Fruit fly (Drosophila melanogaster) whole organism, embryonic: ENCODE measurements around the gene mask.

Experiments
- CG10654 ChIP-seq: fragments of 200-800 bp; sonication (Bioruptor generic); optimal IDR thresholded peaks from 2 replicates; lab custom pipeline; 2016; ENCODE audit warnings: missing biosample characterization, missing genetic modification characterization
- CG11456 ChIP-seq: fragments of 200-800 bp; sonication (Bioruptor generic); IDR thresholded peaks from 3 replicates; pipeline ENCODE4 v1.3.6; 2022; ENCODE audit warnings: missing biosample characterization, missing genetic modification characterization
- CG11723 ChIP-seq: fragments of 200-800 bp; sonication (Bioruptor generic); optimal IDR thresholded peaks from 2 replicates; lab custom pipeline; 2017; ENCODE audit warnings: missing biosample characterization, mild to moderate bottlenecking, missing genetic modification characterization
- CG12391 ChIP-seq: fragments of 200-800 bp; sonication (Bioruptor generic); optimal IDR thresholded peaks from 3 replicates; lab custom pipeline; 2018; ENCODE audit warnings: missing biosample characterization, mild to moderate bottlenecking, missing genetic modification characterization, moderate library complexity
- CG16813 ChIP-seq: fragments of 200-800 bp; sonication (Bioruptor generic); IDR thresholded peaks from 3 replicates; pipeline ENCODE4 v1.3.6; 2022; ENCODE audit warnings: missing biosample characterization, missing genetic modification characterization; ENCODE audit not compliant: partially characterized antibody
- CG17912 ChIP-seq: fragments of 200-800 bp; sonication (Bioruptor generic); optimal IDR thresholded peaks from 2 replicates; lab custom pipeline; 2018; ENCODE audit warnings: missing biosample characterization, mild to moderate bottlenecking, missing genetic modification characterization
- CG1792 ChIP-seq: fragments of 200-800 bp; sonication (Bioruptor generic); optimal IDR thresholded peaks from 2 replicates; lab custom pipeline; 2016; ENCODE audit warnings: missing biosample characterization, missing genetic modification characterization
- CG3065 ChIP-seq: fragments of 200-800 bp; sonication (Bioruptor generic); optimal IDR thresholded peaks from 2 replicates; lab custom pipeline; 2016; ENCODE audit warnings: missing biosample characterization, missing genetic modification characterization
- CG6813 ChIP-seq: fragments of 200-800 bp; sonication (Bioruptor generic); optimal IDR thresholded peaks from 2 replicates; lab custom pipeline; 2017; ENCODE audit warnings: missing biosample characterization, missing genetic modification characterization, mild to moderate bottlenecking, moderate library complexity, missing genetic modification reagents
- CG7786 ChIP-seq: fragments of 200-800 bp; sonication (Bioruptor generic); optimal IDR thresholded peaks from 2 replicates; lab custom pipeline; 2016; ENCODE audit warnings: missing biosample characterization, missing genetic modification characterization
- CG9876 ChIP-seq: fragments of 200-800 bp; sonication (Bioruptor generic); optimal IDR thresholded peaks from 2 replicates; lab custom pipeline; 2016; ENCODE audit warnings: missing biosample characterization, missing genetic modification characterization
- CHES-1-like ChIP-seq: fragments of 200-800 bp; sonication (Bioruptor generic); optimal IDR thresholded peaks from 2 replicates; lab custom pipeline; 2016; ENCODE audit warnings: missing biosample characterization, missing genetic modification characterization
- D19B ChIP-seq: fragments of 200-800 bp; sonication (Bioruptor generic); optimal IDR thresholded peaks from 2 replicates; lab custom pipeline; 2017; ENCODE audit warnings: missing biosample characterization, mild to moderate bottlenecking, missing genetic modification characterization
- Dip3 ChIP-seq: fragments of 200-800 bp; sonication (Bioruptor generic); optimal IDR thresholded peaks from 3 replicates; lab custom pipeline; 2016; ENCODE audit warnings: missing biosample characterization, missing genetic modification characterization
- Elba2 ChIP-seq: fragments of 200-800 bp; sonication (Bioruptor generic); optimal IDR thresholded peaks from 3 replicates; lab custom pipeline; 2016; ENCODE audit warnings: missing biosample characterization, missing genetic modification characterization
- GATAe ChIP-seq: fragments of 200-800 bp; sonication (Bioruptor generic); conservative IDR thresholded peaks from 2 replicates; pipeline ENCODE4 v1.3.6; 2022; ENCODE audit warnings: missing biosample characterization, missing genetic modification characterization
- H2.0 ChIP-seq: fragments of 200-800 bp; sonication (Bioruptor generic); IDR thresholded peaks from 2 replicates; pipeline ENCODE4 v1.3.6; 2022; ENCODE audit warnings: missing biosample characterization, missing genetic modification characterization
- Jarid2 ChIP-seq: fragments of 200-800 bp; sonication (Bioruptor generic); optimal IDR thresholded peaks from 3 replicates; lab custom pipeline; 2017; ENCODE audit warnings: mild to moderate bottlenecking, missing biosample characterization, missing genetic modification reagents, missing genetic modification characterization
- Mes4 ChIP-seq: fragments of 200-800 bp; sonication (Bioruptor generic); optimal IDR thresholded peaks from 2 replicates; lab custom pipeline; 2016; ENCODE audit warnings: missing biosample characterization, missing genetic modification characterization
- Side ChIP-seq: fragments of 200-800 bp; sonication (Bioruptor generic); optimal IDR thresholded peaks from 2 replicates; lab custom pipeline; 2016; ENCODE audit warnings: missing biosample characterization, missing genetic modification characterization
- Sin3A ChIP-seq: fragments of >200 bp; optimal IDR thresholded peaks from 2 replicates; lab custom pipeline; 2018
- Ssrp ChIP-seq: fragments of 200-800 bp; sonication (Bioruptor generic); optimal IDR thresholded peaks from 2 replicates; lab custom pipeline; 2018; ENCODE audit warnings: missing biosample characterization, mild to moderate bottlenecking, missing genetic modification characterization, moderate library complexity
- Vsx1 ChIP-seq: fragments of 200-800 bp; sonication (Bioruptor generic); optimal IDR thresholded peaks from 2 replicates; lab custom pipeline; 2017; ENCODE audit warnings: missing biosample characterization, mild to moderate bottlenecking, missing genetic modification characterization, missing genetic modification reagents
- abd-A ChIP-seq: fragments of 200-800 bp; sonication (Bioruptor generic); optimal IDR thresholded peaks from 3 replicates; lab custom pipeline; 2019; ENCODE audit warnings: missing biosample characterization, mild to moderate bottlenecking, missing genetic modification characterization, moderate library complexity
- ac ChIP-seq: fragments of 200-800 bp; sonication (Bioruptor generic); optimal IDR thresholded peaks from 3 replicates; lab custom pipeline; 2017; ENCODE audit warnings: missing biosample characterization, mild to moderate bottlenecking, missing genetic modification characterization
- cato ChIP-seq: fragments of 200-800 bp; sonication (Bioruptor generic); optimal IDR thresholded peaks from 2 replicates; lab custom pipeline; 2016; ENCODE audit warnings: missing biosample characterization, missing genetic modification characterization, borderline replicate concordance
- crp ChIP-seq, 2 experiments: fragments of 200-800 bp; sonication (Bioruptor generic); optimal IDR thresholded peaks; 2 replicates in 1 of 2; 3 replicates in 1 of 2; lab custom pipeline; 2017; ENCODE audit warnings: missing biosample characterization in 2 of 2, missing genetic modification characterization in 2 of 2, mild to moderate bottlenecking in 1 of 2, moderate library complexity in 1 of 2
- en ChIP-seq: fragments of 200-800 bp; sonication (Bioruptor generic); optimal IDR thresholded peaks from 2 replicates; lab custom pipeline; 2016; ENCODE audit warnings: missing biosample characterization, missing genetic modification characterization
- gce ChIP-seq: fragments of 200-800 bp; sonication (Bioruptor generic); IDR thresholded peaks from 3 replicates; pipeline ENCODE4 v1.3.6; 2022; ENCODE audit warnings: missing biosample characterization, missing genetic modification characterization
- gem ChIP-seq: fragments of 200-800 bp; sonication (Bioruptor generic); optimal IDR thresholded peaks from 2 replicates; lab custom pipeline; 2019; ENCODE audit warnings: missing biosample characterization, mild to moderate bottlenecking, missing genetic modification characterization, moderate library complexity
- grn ChIP-seq: fragments of 200-800 bp; sonication (Bioruptor generic); optimal IDR thresholded peaks from 3 replicates; lab custom pipeline; 2017; ENCODE audit warnings: missing biosample characterization, missing genetic modification characterization
- lbe ChIP-seq: fragments of 200-800 bp; sonication (Bioruptor generic); optimal IDR thresholded peaks from 2 replicates; lab custom pipeline; 2016; ENCODE audit warnings: missing biosample characterization, mild to moderate bottlenecking, missing genetic modification characterization
- lmd ChIP-seq: fragments of 200-800 bp; sonication (Bioruptor generic); IDR thresholded peaks from 2 replicates; pipeline ENCODE4 v1.3.6; 2022; ENCODE audit warnings: missing biosample characterization, missing genetic modification characterization
- mld ChIP-seq: fragments of 200-800 bp; sonication (Bioruptor generic); IDR thresholded peaks from 3 replicates; pipeline ENCODE4 v1.3.6; 2022; ENCODE audit warnings: missing biosample characterization, missing genetic modification characterization; ENCODE audit not compliant: partially characterized antibody
- nerfin-2 ChIP-seq: fragments of 200-800 bp; sonication (Bioruptor generic); IDR thresholded peaks from 2 replicates; pipeline ENCODE4 v1.3.6; 2022; ENCODE audit warnings: missing biosample characterization, missing genetic modification characterization; ENCODE audit not compliant: partially characterized antibody
- sc ChIP-seq, 3 experiments: fragments of >200 bp in 2 of 3; fragments of 200-800 bp in 1 of 3; sonication (Bioruptor generic) in 1 of 3; optimal IDR thresholded peaks; 2 replicates in 2 of 3; 3 replicates in 1 of 3; lab custom pipeline; 2017; ENCODE audit warnings: mild to moderate bottlenecking in 1 of 3, missing biosample characterization in 1 of 3, missing genetic modification characterization in 1 of 3, missing genetic modification reagents in 1 of 3
- sima ChIP-seq: fragments of 200-800 bp; sonication (Bioruptor generic); optimal IDR thresholded peaks from 2 replicates; lab custom pipeline; 2016; ENCODE audit warnings: missing biosample characterization, missing genetic modification characterization
- sug ChIP-seq: fragments of 200-800 bp; optimal IDR thresholded peaks from 2 replicates; lab custom pipeline; 2019; ENCODE audit warnings: missing biosample characterization, mild to moderate bottlenecking, missing genetic modification characterization, moderate library complexity
- wdn ChIP-seq: fragments of 200-800 bp; sonication (Bioruptor generic); IDR thresholded peaks from 2 replicates; pipeline ENCODE4 v1.3.6; 2022; ENCODE audit warnings: missing biosample characterization, missing genetic modification characterization
- zen ChIP-seq: fragments of 200-800 bp; sonication (Bioruptor generic); optimal IDR thresholded peaks from 3 replicates; lab custom pipeline; 2018; ENCODE audit warnings: missing biosample characterization, mild to moderate bottlenecking, missing genetic modification characterization, moderate library complexity
- zf30C ChIP-seq: fragments of 200-800 bp; sonication (Bioruptor generic); optimal IDR thresholded peaks from 3 replicates; lab custom pipeline; 2018; ENCODE audit warnings: missing biosample characterization, mild to moderate bottlenecking, missing genetic modification characterization

mask gene

dm6 chr3R:24271071-24271470 is 40.7 kb downstream of the mask start, which contains the start of gene jar (continued):
- peak; percentile 37 for TF ChIP-seq lbe (GFP tag; lab: Kevin White, UChicago)

DNA sequence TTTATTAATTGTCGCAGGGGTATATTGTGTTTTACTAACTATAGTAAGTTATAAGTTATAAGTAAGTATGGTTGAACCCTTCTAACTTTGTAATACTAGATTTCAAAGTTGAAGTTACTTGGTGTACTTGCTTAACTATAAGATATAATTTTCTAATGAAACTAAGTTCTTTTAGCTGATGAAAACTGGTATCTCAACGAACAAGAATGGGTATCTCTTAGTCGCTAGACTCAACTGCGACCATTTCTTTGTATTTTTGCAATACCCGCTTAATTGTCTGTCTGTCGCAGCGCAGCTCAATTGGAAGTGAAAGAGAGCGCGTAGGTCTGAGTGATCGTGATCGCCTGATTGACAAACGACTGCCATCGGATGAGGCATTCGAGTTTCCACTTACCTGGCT is 41.9 kb downstream of the mask start:
- TF ChIP-seq Dip3 (GFP tag; lab: Kevin White, UChicago) = no peak
- TF ChIP-seq zen (tag; lab: Kevin White, UChicago) = peak; percentile 17
- no peak for TF ChIP-seq Sin3A (lab: Kevin White, UChicago)
- no peak for TF ChIP-seq gce (GFP tag; lab: Robert Waterston, UW)
- TF ChIP-seq Vsx1 (GFP tag; lab: Kevin White, UChicago) = no peak
- no peak for TF ChIP-seq crp (GFP tag; optimal IDR thresholded peaks at IDR 0.05; lab: Kevin White, UChicago)
- no peak for TF ChIP-seq wdn (GFP tag; lab: Robert Waterston, UW)
- no peak for TF ChIP-seq Side (GFP tag; lab: Kevin White, UChicago)
- no peak for TF ChIP-seq CG3065 (GFP tag; lab: Kevin White, UChicago)
- TF ChIP-seq CG17912 (GFP tag; lab: Kevin White, UChicago) = no peak
- no peak for TF ChIP-seq ac (GFP tag; lab: Kevin White, UChicago)
- TF ChIP-seq Jarid2 (GFP tag; lab: Kevin White, UChicago) = no peak
- no peak for TF ChIP-seq CG12391 (tag; lab: Kevin White, UChicago)
- no peak for TF ChIP-seq CG6813 (GFP tag; lab: Kevin White, UChicago)
- no peak for TF ChIP-seq CHES-1-like (GFP tag; lab: Kevin White, UChicago)
- peak; percentile 15 for TF ChIP-seq gem (tag; lab: Kevin White, UChicago)
- no peak for TF ChIP-seq cato (GFP tag; lab: Kevin White, UChicago)
- TF ChIP-seq Ssrp = no peak
- no peak for TF ChIP-seq GATAe (GFP tag; lab: Robert Waterston, UW)
- TF ChIP-seq Mes4 (GFP tag; lab: Kevin White, UChicago) = no peak
- no peak for TF ChIP-seq sc (optimal IDR thresholded peaks at IDR 0.05; lab: Kevin White, UChicago)
- TF ChIP-seq sc (GFP tag; optimal IDR thresholded peaks at IDR 0.05; lab: Kevin White, UChicago) = no peak
- 0 out of 3 replicates have a peak, but pooled peaks have one; percentile 43 for TF ChIP-seq mld (GFP tag; lab: Robert Waterston, UW)
- no peak for TF ChIP-seq CG11723
- TF ChIP-seq grn (GFP tag; lab: Kevin White, UChicago) = no peak
- no peak for TF ChIP-seq sug
- no peak for TF ChIP-seq CG1792
- TF ChIP-seq sima (GFP tag; lab: Kevin White, UChicago) = no peak
- no peak for TF ChIP-seq zf30C (GFP tag; lab: Kevin White, UChicago)
- no peak for TF ChIP-seq CG11456 (GFP tag; lab: Robert Waterston, UW)
- no peak for TF ChIP-seq CG7786
- TF ChIP-seq CG16813 = no peak
- TF ChIP-seq abd-A = no peak
- no peak for TF ChIP-seq CG9876 (GFP tag; lab: Kevin White, UChicago)
- TF ChIP-seq CG10654 (GFP tag; lab: Kevin White, UChicago) = no peak
- TF ChIP-seq nerfin-2 (GFP tag; lab: Robert Waterston, UW) = no peak
- no peak for TF ChIP-seq en (GFP tag; lab: Kevin White, UChicago)
- TF ChIP-seq lmd = no peak
- TF ChIP-seq D19B (GFP tag; lab: Kevin White, UChicago) = peak; percentile 67
- no peak for TF ChIP-seq H2.0 (GFP tag; lab: Robert Waterston, UW)
- peak; percentile 48 for TF ChIP-seq Elba2 (GFP tag; lab: Kevin White, UChicago)
